Worm (Caenorhabditis elegans): ENCODE measurements around the gene C14E2.11.

C14E2.11 gene

DNA sequence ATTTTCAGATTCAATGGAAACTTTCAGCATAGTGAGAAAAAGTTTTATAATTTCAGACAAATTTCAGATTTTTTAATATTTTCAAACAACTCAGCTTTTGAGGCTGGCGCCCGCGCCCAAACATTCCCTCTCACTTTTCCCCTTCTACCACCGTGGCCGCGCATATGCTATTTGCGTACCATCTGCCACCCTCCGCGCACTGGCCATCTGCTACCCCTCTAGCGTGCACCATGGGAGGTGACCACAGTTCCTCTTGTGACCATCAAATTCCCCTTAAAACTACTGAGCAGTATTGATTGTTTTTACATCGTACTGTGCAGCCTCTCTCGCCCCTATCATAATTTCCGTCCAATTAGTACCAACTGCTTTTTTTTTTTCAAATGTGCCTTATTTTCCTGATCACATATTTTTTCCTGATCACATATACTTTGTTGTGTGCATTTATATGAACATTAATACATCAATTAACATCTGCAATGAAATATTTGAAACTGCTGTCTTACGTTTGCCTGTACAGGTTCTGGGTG lies at the start of gene C14E2.11:
C14E2.11 (plus strand) TSS at position 477 of the 527 bp plus-strand sequence.
- TF ChIP-seq K11D2.4 (GFP tag; IDR thresholded peaks at IDR 0.05) = no peak
- no peak for TF ChIP-seq attf-5 (GFP tag; optimal IDR thresholded peaks at IDR 0.05)
- TF ChIP-seq egl-44 (GFP tag; IDR thresholded peaks at IDR 0.05) = no peak
- no peak for TF ChIP-seq C17E4.6 (GFP tag; IDR thresholded peaks at IDR 0.05)
- no peak for TF ChIP-seq chd-7 (tag; optimal IDR thresholded peaks at IDR 0.05)

DNA sequence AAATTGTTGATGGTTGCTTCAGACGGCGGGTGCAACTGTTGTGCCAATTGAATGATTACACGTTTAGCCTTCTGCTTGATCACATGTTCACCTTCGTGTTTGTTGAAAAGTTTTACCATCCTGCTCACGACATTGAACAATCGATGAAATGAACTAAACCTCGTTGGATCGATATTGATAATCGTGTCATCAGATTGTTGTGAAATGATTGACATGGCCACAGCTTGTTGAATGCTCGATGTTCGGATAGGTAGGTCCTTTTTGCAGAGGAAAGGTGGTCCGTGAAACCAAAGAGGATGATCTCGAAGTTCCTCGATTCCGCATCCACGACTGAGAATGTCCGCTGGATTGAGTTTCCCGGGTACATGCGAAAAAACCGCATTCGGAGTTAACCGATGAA lies 31.6 kb upstream of the C14E2.11 start:
- TF ChIP-seq hlh-26 (GFP tag; conservative IDR thresholded peaks at IDR 0.05) (no peak), ceh-79 (tag; optimal IDR thresholded peaks at IDR 0.05) (no peak), ama-1 (optimal IDR thresholded peaks at IDR 0.05) (no peak), ama-1 (GFP tag; optimal IDR thresholded peaks at IDR 0.05) (no peak), Y53F4B.3 (GFP tag; IDR thresholded peaks at IDR 0.05) (no peak), cebp-2 (GFP tag; IDR thresholded peaks at IDR 0.05) (no peak), nhr-80 (tag; optimal IDR thresholded peaks at IDR 0.05) (no peak), B0035.1 (tag; optimal IDR thresholded peaks at IDR 0.05) (no peak), F55B11.4 (tag; optimal IDR thresholded peaks at IDR 0.05; ENCODE audit: borderline replicate concordance, insufficient read depth) (no peak)

DNA sequence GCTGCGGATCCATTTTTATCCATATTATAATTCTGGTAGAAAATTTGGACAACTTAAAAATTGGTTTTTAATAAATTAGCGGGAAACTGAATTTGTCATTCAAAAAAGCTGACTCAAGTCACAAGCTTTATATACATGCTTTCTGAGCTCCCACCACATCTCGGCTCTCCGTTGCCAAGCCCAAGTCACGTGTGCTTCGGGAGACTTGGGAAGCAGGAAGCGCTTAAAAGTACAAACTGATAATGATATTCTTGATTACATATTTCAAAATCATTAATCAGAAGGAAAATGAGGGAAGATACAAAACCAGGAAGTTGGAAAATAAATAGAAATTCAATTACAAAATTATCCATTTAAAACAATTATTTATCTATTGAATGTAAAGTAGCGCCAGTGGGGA lies 23.3 kb upstream of the C14E2.11 start, which contains the start of gene elc-2:
elc-2 (minus strand) TSS at position 101 of the 400 bp plus-strand sequence.
- TF ChIP-seq dpl-1 (GFP tag; optimal IDR thresholded peaks at IDR 0.05) = no peak
- no peak for TF ChIP-seq repo-1 (tag; optimal IDR thresholded peaks at IDR 0.05)
- no peak for TF ChIP-seq ceh-100 (GFP tag; IDR thresholded peaks at IDR 0.05)
- TF ChIP-seq mel-28 (tag; optimal IDR thresholded peaks at IDR 0.05; ENCODE audit: borderline replicate concordance) = no peak
- TF ChIP-seq ztf-28 (GFP tag; IDR thresholded peaks at IDR 0.05) = no peak
- no peak for TF ChIP-seq ztf-22 (GFP tag; optimal IDR thresholded peaks at IDR 0.05)
- no peak for TF ChIP-seq fkh-3 (tag; optimal IDR thresholded peaks at IDR 0.05)
- TF ChIP-seq ztf-3 (GFP tag; optimal IDR thresholded peaks at IDR 0.05) = no peak
- TF ChIP-seq snpc-1.1 (tag; optimal IDR thresholded peaks at IDR 0.05; ENCODE audit: insufficient read depth) = no peak
- TF ChIP-seq nhr-179 (tag; optimal IDR thresholded peaks at IDR 0.05) = no peak
- TF ChIP-seq snpc-1.3 (tag; optimal IDR thresholded peaks at IDR 0.05; ENCODE audit: insufficient read depth) = no peak
- TF ChIP-seq egl-44 (GFP tag; IDR thresholded peaks at IDR 0.05) = no peak
- no peak for TF ChIP-seq akir-1 (GFP tag; optimal IDR thresholded peaks at IDR 0.05)
- no peak for TF ChIP-seq K11D2.4 (GFP tag; IDR thresholded peaks at IDR 0.05)
- TF ChIP-seq gei-17 (GFP tag; optimal IDR thresholded peaks at IDR 0.05) = no peak
- no peak for TF ChIP-seq lin-35 (GFP tag; optimal IDR thresholded peaks at IDR 0.05)
- no peak for TF ChIP-seq ceh-91 (GFP tag; IDR thresholded peaks at IDR 0.05)
- TF ChIP-seq T07F8.4 (tag; optimal IDR thresholded peaks at IDR 0.05) = no peak
- no peak for TF ChIP-seq lsy-27 (tag; optimal IDR thresholded peaks at IDR 0.05; ENCODE audit: borderline replicate concordance, insufficient read depth)

DNA sequence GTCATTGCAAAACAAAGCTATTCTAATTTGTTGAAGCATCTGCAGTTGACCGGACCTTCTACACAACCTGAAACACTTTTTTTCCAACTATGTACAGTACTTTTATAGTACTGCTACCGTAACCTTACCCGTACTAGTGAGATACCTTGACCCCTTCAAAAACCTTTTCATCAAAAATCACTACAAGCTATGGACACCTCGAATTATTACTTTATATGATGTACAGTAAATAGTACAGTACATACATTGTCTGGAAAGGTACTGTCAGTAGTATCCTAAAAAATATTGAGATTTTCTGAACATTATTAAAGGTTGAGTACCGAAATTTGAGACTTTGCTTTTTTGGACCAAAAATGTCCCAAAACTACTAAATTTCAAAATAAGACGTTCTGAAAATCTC lies 15.6 kb upstream of the C14E2.11 start:
- no peak for TF ChIP-seq unc-62 (GFP tag; optimal IDR thresholded peaks at IDR 0.05)
- no peak for TF ChIP-seq cebp-1 (GFP tag; IDR thresholded peaks at IDR 0.05)
- TF ChIP-seq cebp-1 (tag; optimal IDR thresholded peaks at IDR 0.05) = no peak
- TF ChIP-seq aptf-2 (GFP tag; conservative IDR thresholded peaks at IDR 0.05) = no peak
- no peak for TF ChIP-seq bed-1 (GFP tag; IDR thresholded peaks at IDR 0.05)
- TF ChIP-seq dox-1 (GFP tag; IDR thresholded peaks at IDR 0.05) = no peak
- no peak for TF ChIP-seq F37B4.10 (GFP tag; IDR thresholded peaks at IDR 0.05)

All from whole organism, young adult.